Fruit fly (Drosophila melanogaster): Measurements from ENCODE around the gene Pka-R1.

Gene Pka-R1

DNA sequence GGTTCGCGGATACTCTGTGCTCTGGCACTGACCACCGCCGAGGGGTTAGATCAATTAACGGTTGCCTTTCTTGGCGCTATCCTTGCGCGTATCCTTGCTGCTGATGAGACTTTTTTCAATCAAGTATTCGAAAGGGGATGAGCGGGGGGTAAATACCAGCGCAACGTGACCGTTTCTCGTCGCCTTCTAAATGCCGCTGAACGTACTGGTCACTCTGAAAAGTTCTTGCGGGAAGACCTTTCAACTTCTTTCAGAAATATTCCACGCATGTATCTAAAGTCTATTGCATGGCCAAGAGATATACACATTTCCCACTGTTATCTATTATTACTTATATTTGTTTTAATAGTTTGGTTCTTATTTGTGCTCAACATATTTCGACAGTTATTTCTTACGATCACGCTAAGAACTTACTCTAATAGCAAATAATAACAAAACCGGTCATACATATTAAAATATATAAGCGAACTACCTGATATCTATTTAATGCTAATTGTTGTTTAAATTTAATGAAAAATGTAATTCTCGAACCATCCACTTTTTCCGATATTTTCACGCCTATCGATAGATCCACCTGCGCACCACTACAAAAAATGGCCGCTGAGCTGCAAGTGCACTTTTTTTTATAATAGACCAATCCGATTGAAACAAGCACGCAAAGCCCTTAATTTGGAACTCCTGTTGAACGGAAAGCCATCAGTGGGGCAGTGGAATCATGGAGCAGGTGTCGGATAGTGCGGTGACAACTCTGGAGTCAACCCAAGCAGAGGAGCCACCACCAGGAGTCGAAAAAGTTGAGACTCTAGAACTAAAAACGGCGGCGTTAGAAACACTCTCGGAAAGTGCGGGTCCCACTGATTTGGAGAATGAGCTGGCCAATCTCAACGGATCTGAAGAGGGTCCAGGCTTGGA is 6.6 kb upstream of the Pka-R1 start, which contains the start of the genes CG3634 and HIPP1 (continued):
- TF ChIP-seq CG13894 (tag; optimal IDR thresholded peaks at IDR 0.05) (no peak), CG6813 (GFP tag; optimal IDR thresholded peaks at IDR 0.05) (no peak), CG12219 (GFP tag; optimal IDR thresholded peaks at IDR 0.05) (no peak), Dll (GFP tag; IDR thresholded peaks at IDR 0.05; ENCODE audit: partially characterized antibody) (peak; percentile 77), CG11093 (GFP tag; IDR thresholded peaks at IDR 0.05) (no peak), pnt (GFP tag; optimal IDR thresholded peaks at IDR 0.05) (no peak), CG7928 (GFP tag; optimal IDR thresholded peaks at IDR 0.05) (no peak), Spps (tag; optimal IDR thresholded peaks at IDR 0.05) (no peak), sd (tag; optimal IDR thresholded peaks at IDR 0.05) (no peak), Nf-YB (GFP tag; optimal IDR thresholded peaks at IDR 0.05) (peak; percentile 36), toy (GFP tag; IDR thresholded peaks at IDR 0.05) (no peak), Atf6 (GFP tag; IDR thresholded peaks at IDR 0.05) (0 out of 2 replicates have a peak, but pooled peaks have one; percentile 34), CG9215 (GFP tag; IDR thresholded peaks at IDR 0.05) (no peak), CG13775 (GFP tag; optimal IDR thresholded peaks at IDR 0.05) (peak; percentile 10), kay (GFP tag; optimal IDR thresholded peaks at IDR 0.05) (no peak), org-1 (GFP tag; optimal IDR thresholded peaks at IDR 0.05) (no peak), cas (GFP tag; IDR thresholded peaks at IDR 0.05) (no peak), CG5245 (GFP tag; optimal IDR thresholded peaks at IDR 0.05) (no peak), lilli (GFP tag; optimal IDR thresholded peaks at IDR 0.05) (no peak), schlank (tag; optimal IDR thresholded peaks at IDR 0.05) (no peak), CG15601 (tag; optimal IDR thresholded peaks at IDR 0.05) (no peak), CG7556 (GFP tag; optimal IDR thresholded peaks at IDR 0.05) (no peak), CG10462 (GFP tag; optimal IDR thresholded peaks at IDR 0.05) (no peak), CG14667 (GFP tag; IDR thresholded peaks at IDR 0.05) (no peak), CG10209 (GFP tag; optimal IDR thresholded peaks at IDR 0.05) (no peak), Hr78 (GFP tag; optimal IDR thresholded peaks at IDR 0.05) (no peak), CG10565 (GFP tag; optimal IDR thresholded peaks at IDR 0.05) (no peak), HHEX (GFP tag; optimal IDR thresholded peaks at IDR 0.05) (no peak), tll (GFP tag; optimal IDR thresholded peaks at IDR 0.05) (no peak), CG4854 (GFP tag; optimal IDR thresholded peaks at IDR 0.05) (no peak), peb (GFP tag; IDR thresholded peaks at IDR 0.05) (no peak), chif (GFP tag; optimal IDR thresholded peaks at IDR 0.05) (no peak), CG9727 (GFP tag; optimal IDR thresholded peaks at IDR 0.05) (peak; percentile 17), CG4328 (GFP tag; optimal IDR thresholded peaks at IDR 0.05) (no peak), pho (GFP tag; optimal IDR thresholded peaks at IDR 0.05) (no peak), CG30403 (GFP tag; optimal IDR thresholded peaks at IDR 0.05) (peak; percentile 34), B-H2 (GFP tag; optimal IDR thresholded peaks at IDR 0.05) (no peak), Bgb (GFP tag; IDR thresholded peaks at IDR 0.05; ENCODE audit: partially characterized antibody) (peak; percentile 41; the same call in 1 of the 2 replicates), gsb-n (tag; optimal IDR thresholded peaks at IDR 0.05) (no peak), onecut (GFP tag; IDR thresholded peaks at IDR 0.05) (no peak), CG8388 (GFP tag; optimal IDR thresholded peaks at IDR 0.05) (no peak), crol (GFP tag; IDR thresholded peaks at IDR 0.05) (peak; percentile 98), Rx (GFP tag; IDR thresholded peaks at IDR 0.05) (no peak), Kr (GFP tag; optimal IDR thresholded peaks at IDR 0.05) (no peak), bab2 (GFP tag; optimal IDR thresholded peaks at IDR 0.05) (no peak), zfh1 (GFP tag; IDR thresholded peaks at IDR 0.05) (no peak), lmd (GFP tag; IDR thresholded peaks at IDR 0.05) (no peak), klu (GFP tag; IDR thresholded peaks at IDR 0.05) (no peak), CG2202 (tag; optimal IDR thresholded peaks at IDR 0.05) (no peak)
